Worm (Caenorhabditis elegans): Measurements from ENCODE around the gene spp-22.

DNA sequence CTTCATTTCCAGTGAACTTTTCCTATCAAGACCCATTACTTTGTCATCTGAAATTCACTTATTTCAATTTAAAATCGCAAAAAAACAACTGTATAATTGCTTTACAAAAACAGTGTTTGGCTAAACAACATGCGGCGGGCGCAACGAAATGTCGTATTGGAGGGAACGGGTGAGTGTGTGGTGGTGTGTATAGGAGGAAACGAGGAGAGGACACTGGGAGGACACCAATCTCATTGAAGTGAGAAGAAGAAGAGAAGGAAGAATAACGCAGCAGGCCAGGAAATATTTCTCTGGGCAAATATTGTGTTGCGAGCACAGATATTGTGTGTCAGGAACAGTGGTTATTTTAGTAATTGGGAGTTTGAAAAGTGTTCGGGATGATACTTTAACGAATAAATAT, 43.1 kb downstream of the spp-22 start, which contains the start of gene F46H5.4:
- TF ChIP-seq nhr-237 (tag; optimal IDR thresholded peaks at IDR 0.05) = no peak
- TF ChIP-seq pha-4 (tag; optimal IDR thresholded peaks at IDR 0.05) = peak; percentile 7
- TF ChIP-seq elt-3 (tag; optimal IDR thresholded peaks at IDR 0.05) = no peak
- TF ChIP-seq unc-62 (GFP tag; optimal IDR thresholded peaks at IDR 0.05) = no peak
- TF ChIP-seq ces-1 (GFP tag; optimal IDR thresholded peaks at IDR 0.05) = peak; percentile 39
- TF ChIP-seq ztf-11 (tag; optimal IDR thresholded peaks at IDR 0.05) = peak; percentile 1

Data from whole organism, mixed stage, embryonic.